Worm (Caenorhabditis elegans) whole organism, early embryonic: ENCODE results near the gene frk-1.

Experiments
- B0310.2 ChIP-seq: sonication (generic microtip); optimal IDR thresholded peaks from 2 replicates; lab custom pipeline; 2016; ENCODE audit warnings: mild to moderate bottlenecking, missing genetic modification characterization, missing compliant biosample characterization
- aly-1 ChIP-seq: sonication (generic microtip); optimal IDR thresholded peaks from 2 replicates; lab custom pipeline; 2016; ENCODE audit warnings: missing genetic modification characterization, missing compliant biosample characterization
- ama-1 ChIP-seq: fragments of 150-350 bp; optimal IDR thresholded peaks from 2 replicates; lab custom pipeline; 2014
- ceh-13 ChIP-seq: fragments of 200-800 bp; sonication (Bioruptor generic); optimal IDR thresholded peaks from 2 replicates; lab custom pipeline; 2018; ENCODE audit warnings: mild to moderate bottlenecking, missing genetic modification characterization, missing compliant biosample characterization
- ceh-36 ChIP-seq: sonication (generic microtip); optimal IDR thresholded peaks from 2 replicates; lab custom pipeline; 2016; ENCODE audit warnings: missing genetic modification characterization, inconsistent platforms, missing compliant biosample characterization
- ets-7 ChIP-seq: sonication (generic microtip); optimal IDR thresholded peaks from 2 replicates; lab custom pipeline; 2016; ENCODE audit warnings: missing genotype, missing genetic modification characterization, missing compliant biosample characterization
- flt-1 ChIP-seq: fragments of 200-800 bp; sonication (Bioruptor generic); IDR thresholded peaks from 2 replicates; pipeline ENCODE4 v1.3.6; 2022; ENCODE audit warnings: missing genetic modification characterization, missing compliant biosample characterization
- hmbx-1 ChIP-seq: sonication (generic microtip); optimal IDR thresholded peaks from 2 replicates; lab custom pipeline; 2016; ENCODE audit warnings: mild to moderate bottlenecking, missing genetic modification characterization, missing compliant biosample characterization
- hnd-1 ChIP-seq: sonication (generic microtip); optimal IDR thresholded peaks from 2 replicates; lab custom pipeline; 2016; ENCODE audit warnings: missing genetic modification characterization, missing compliant biosample characterization
- scrt-1 ChIP-seq: fragments of 200-800 bp; sonication (Bioruptor generic); IDR thresholded peaks from 2 replicates; pipeline ENCODE4 v1.3.6; 2022; ENCODE audit warnings: missing genetic modification characterization, missing compliant biosample characterization
- sea-1 ChIP-seq: fragments of 200-800 bp; sonication (Bioruptor generic); conservative IDR thresholded peaks from 2 replicates; pipeline ENCODE4 v1.3.6; 2022; ENCODE audit warnings: missing genetic modification characterization, missing compliant biosample characterization
- tbx-37 ChIP-seq: fragments of 200-800 bp; sonication (Bioruptor generic); conservative IDR thresholded peaks from 2 replicates; pipeline ENCODE4 v1.3.6; 2022; ENCODE audit warnings: missing genetic modification reagents, missing genetic modification characterization, missing compliant biosample characterization
- tra-4 ChIP-seq: sonication (generic microtip); optimal IDR thresholded peaks from 2 replicates; lab custom pipeline; 2017; ENCODE audit warnings: missing genetic modification characterization, missing compliant biosample characterization

DNA sequence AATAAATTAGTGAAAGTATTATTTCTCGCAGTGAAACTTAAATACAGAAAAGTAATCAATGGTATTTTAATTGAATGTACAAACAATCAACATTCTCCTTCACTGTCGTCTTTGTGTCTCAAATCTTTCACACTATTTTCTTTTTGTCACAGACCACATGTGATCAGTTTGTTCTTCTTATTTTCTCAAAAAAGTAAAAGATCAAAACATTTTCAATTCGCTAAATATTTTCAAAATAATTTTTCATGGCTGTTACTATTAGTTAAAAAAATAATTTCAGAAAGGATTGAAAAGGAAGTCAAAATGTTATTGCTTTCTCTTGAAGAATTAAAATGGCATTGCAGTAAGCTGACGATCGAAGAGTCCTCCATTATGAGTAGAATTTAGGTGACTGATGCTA lies 2.2 kb upstream of the frk-1 start, which contains the start of gene dhs-31:
- no peak for TF ChIP-seq flt-1 (GFP tag; lab: Robert Waterston, UW)
- no peak for TF ChIP-seq sea-1 (GFP tag; lab: Robert Waterston, UW)
- no peak for TF ChIP-seq tra-4 (tag; lab: Kevin White, UChicago)
- no peak for TF ChIP-seq scrt-1 (GFP tag; lab: Robert Waterston, UW)
- TF ChIP-seq ceh-36 (tag; lab: Kevin White, UChicago), result no peak
- no peak for TF ChIP-seq ama-1 (lab: Kevin White, UChicago)
- no peak for TF ChIP-seq tbx-37 (GFP tag; lab: Robert Waterston, UW)
- TF ChIP-seq hmbx-1, result no peak
- TF ChIP-seq B0310.2 (tag; lab: Kevin White, UChicago), result no peak
- no peak for TF ChIP-seq hnd-1 (tag; lab: Kevin White, UChicago)
- TF ChIP-seq aly-1 (tag; lab: Kevin White, UChicago), result no peak
- TF ChIP-seq ets-7, result no peak
- TF ChIP-seq ceh-13 (GFP tag; lab: Kevin White, UChicago), result no peak
